Worm (Caenorhabditis elegans): ENCODE results near the gene F55C10.4.

ce11 chrV:11372284-11372878 lies 14.1 kb upstream of the F55C10.4 start:
- TF ChIP-seq ceh-9 (tag; optimal IDR thresholded peaks at IDR 0.05) (no peak), mec-3 (tag; optimal IDR thresholded peaks at IDR 0.05; ENCODE audit: borderline replicate concordance) (no peak), nhr-11 (tag; optimal IDR thresholded peaks at IDR 0.05) (no peak), ets-4 (tag; optimal IDR thresholded peaks at IDR 0.05) (no peak), che-1 (tag; optimal IDR thresholded peaks at IDR 0.05) (no peak), F13H6.1 (tag; optimal IDR thresholded peaks at IDR 0.05) (no peak), dmd-4 (tag; optimal IDR thresholded peaks at IDR 0.05; ENCODE audit: borderline replicate concordance) (no peak), pha-4 (tag; optimal IDR thresholded peaks at IDR 0.05) (no peak), ama-1 (optimal IDR thresholded peaks at IDR 0.05) (no peak)

Measured in whole organism, late embryonic.